Fruit fly (Drosophila melanogaster) S2 (cell line): ENCODE data around the gene Cph.

Experiments used
- CG8478 ChIP-seq: fragments of >200 bp; optimal IDR thresholded peaks from 2 replicates; lab custom pipeline; 2018
- CTCF ChIP-seq, 2 experiments: fragments of >200 bp; optimal IDR thresholded peaks; 2 replicates each; lab custom pipeline; 2018

- TF ChIP-seq CG8478 (no peak), CTCF (optimal IDR thresholded peaks at IDR 0.05; lab: Kevin White, UChicago) (no peak)
These were observed 26.0 kb downstream of the Cph start for dm6 chrX:7163495-7163894.
